Fruit fly (Drosophila melanogaster): ENCODE data around the gene CG4174.
A peak's percentile ranks its signal among the peaks of the same experiment; 100 is the strongest.

The CG4174 gene

DNA sequence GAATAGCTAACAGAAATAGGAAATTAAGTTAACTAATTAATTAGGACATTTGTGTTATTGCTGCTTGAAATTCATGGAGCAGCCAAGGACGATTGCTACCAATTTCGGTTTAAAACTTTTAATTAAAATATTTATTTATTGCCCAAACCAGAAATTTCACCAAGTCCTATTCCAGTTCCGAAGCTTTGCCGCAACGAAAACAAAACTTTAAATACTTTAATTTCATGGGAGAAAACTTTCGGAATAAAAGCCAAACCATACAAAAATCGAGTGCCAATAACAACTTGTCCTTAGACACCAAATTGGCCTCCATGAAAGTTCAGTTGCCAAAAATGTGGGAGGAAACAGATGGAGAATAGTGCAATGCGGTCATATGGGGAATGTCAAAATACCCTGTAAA is 25.5 kb upstream of the CG4174 start:
- TF ChIP-seq Ets65A (GFP tag) (peak; percentile 78), Dbx (GFP tag; IDR thresholded peaks at IDR 0.05) (no peak)

DNA sequence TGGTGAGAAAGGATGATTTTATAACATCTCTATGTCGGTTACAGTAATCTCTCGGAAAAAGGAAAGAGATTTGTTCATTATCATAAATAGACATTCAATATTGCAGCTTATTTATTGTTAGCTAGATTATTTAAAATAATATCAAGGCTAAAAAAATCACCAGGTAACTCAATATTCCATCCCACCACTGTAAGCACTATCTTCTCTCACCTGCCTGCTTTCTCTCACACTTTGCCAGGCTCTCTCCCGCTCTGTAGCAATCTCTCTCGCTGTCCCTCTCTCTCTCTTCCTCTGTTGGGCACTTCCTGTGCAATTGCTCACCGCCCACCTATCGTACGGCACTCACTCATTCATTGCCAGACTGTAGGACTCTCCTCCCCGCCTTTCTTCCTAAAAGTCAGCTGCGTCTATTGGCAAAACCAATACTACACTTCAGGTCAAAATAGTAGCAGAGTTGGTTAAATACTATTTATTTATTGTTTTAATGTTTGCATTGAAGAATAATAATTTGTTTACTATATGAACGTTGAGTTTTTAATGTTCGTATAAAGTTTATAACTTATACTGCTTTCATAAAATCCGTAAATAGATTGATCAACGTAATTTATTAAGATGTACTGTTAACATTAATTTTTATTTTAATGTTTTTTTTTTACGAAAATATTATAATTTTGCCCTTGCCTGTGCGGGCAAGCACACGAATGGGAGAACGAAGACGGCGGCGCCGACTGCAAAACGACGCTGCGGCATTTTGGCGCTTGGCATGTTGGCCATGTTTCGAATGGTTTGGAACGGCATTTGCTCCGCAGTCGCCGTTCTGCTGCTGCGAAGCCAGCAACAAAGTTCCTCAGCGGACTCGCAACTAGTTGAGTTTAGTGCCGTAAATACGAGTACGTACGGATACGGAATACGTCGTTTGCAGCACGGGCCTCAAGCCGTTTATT is 23.1 kb upstream of the CG4174 start:
- TF ChIP-seq CG12071 (GFP tag; optimal IDR thresholded peaks at IDR 0.05): peak; percentile 88
- peak; percentile 97 for TF ChIP-seq CG6175 (GFP tag; IDR thresholded peaks at IDR 0.05)
- TF ChIP-seq org-1 (GFP tag; optimal IDR thresholded peaks at IDR 0.05): peak; percentile 87
- peak; percentile 76 for TF ChIP-seq tap (tag; optimal IDR thresholded peaks at IDR 0.05)
- TF ChIP-seq grn (GFP tag; optimal IDR thresholded peaks at IDR 0.05): peak; percentile 16
- TF ChIP-seq Kr (GFP tag; optimal IDR thresholded peaks at IDR 0.05): no peak
- peak; percentile 93 for TF ChIP-seq dmrt99B (tag; optimal IDR thresholded peaks at IDR 0.05)
- TF ChIP-seq cas (GFP tag; IDR thresholded peaks at IDR 0.05): peak; percentile 96
- TF ChIP-seq Nf-YA (GFP tag; IDR thresholded peaks at IDR 0.05): peak; percentile 97
- no peak for TF ChIP-seq h (optimal IDR thresholded peaks at IDR 0.05)
- peak; percentile 84 for TF ChIP-seq Six4 (GFP tag; optimal IDR thresholded peaks at IDR 0.05)
- TF ChIP-seq CG10366 (GFP tag; IDR thresholded peaks at IDR 0.05): peak; percentile 98
- TF ChIP-seq CG31441 (GFP tag; IDR thresholded peaks at IDR 0.05): peak; percentile 97
- peak; percentile 86 for TF ChIP-seq CG13775 (GFP tag; optimal IDR thresholded peaks at IDR 0.05)
- TF ChIP-seq Xrp1 (GFP tag; IDR thresholded peaks at IDR 0.05): peak; percentile 95
- TF ChIP-seq tin (GFP tag; optimal IDR thresholded peaks at IDR 0.05): peak; percentile 91
- TF ChIP-seq Atf6 (GFP tag; IDR thresholded peaks at IDR 0.05): peak; percentile 97
- TF ChIP-seq fu2 (GFP tag; optimal IDR thresholded peaks at IDR 0.05): peak; percentile 95
- TF ChIP-seq HmgZ (tag; optimal IDR thresholded peaks at IDR 0.05): peak; percentile 96
- peak; percentile 93 for TF ChIP-seq Sox102F (GFP tag; optimal IDR thresholded peaks at IDR 0.05)
- no peak for TF ChIP-seq bbx (GFP tag; IDR thresholded peaks at IDR 0.05; ENCODE audit: partially characterized antibody)
- TF ChIP-seq sc (optimal IDR thresholded peaks at IDR 0.05): no peak
- peak; percentile 63 for TF ChIP-seq sc (GFP tag; optimal IDR thresholded peaks at IDR 0.05)
- TF ChIP-seq kay (GFP tag; optimal IDR thresholded peaks at IDR 0.05): peak; percentile 87
- TF ChIP-seq Xbp1 (GFP tag; optimal IDR thresholded peaks at IDR 0.05): peak; percentile 95
- TF ChIP-seq her (GFP tag; optimal IDR thresholded peaks at IDR 0.05): peak; percentile 78
- TF ChIP-seq CG8388 (GFP tag; optimal IDR thresholded peaks at IDR 0.05): peak; percentile 88
- TF ChIP-seq CG12942 (GFP tag; optimal IDR thresholded peaks at IDR 0.05): peak; percentile 88
- peak; percentile 52 for TF ChIP-seq en (GFP tag; optimal IDR thresholded peaks at IDR 0.05)
- peak; percentile 94 for TF ChIP-seq CG10543 (GFP tag; optimal IDR thresholded peaks at IDR 0.05)
- TF ChIP-seq Aef1 (GFP tag; IDR thresholded peaks at IDR 0.05): peak; percentile 98
- TF ChIP-seq CG3407 (GFP tag; optimal IDR thresholded peaks at IDR 0.05): peak; percentile 66
- TF ChIP-seq z (GFP tag; IDR thresholded peaks at IDR 0.05): peak; percentile 75
- peak; percentile 95 for TF ChIP-seq CG2199 (GFP tag; IDR thresholded peaks at IDR 0.05)
- TF ChIP-seq tx (GFP tag; optimal IDR thresholded peaks at IDR 0.05): peak; percentile 93
- TF ChIP-seq unpg (GFP tag; optimal IDR thresholded peaks at IDR 0.05): peak; percentile 93
- peak; percentile 64; the same call in 1 of the 2 replicates for TF ChIP-seq Dip2 (GFP tag; IDR thresholded peaks at IDR 0.05)
- peak; percentile 85 for TF ChIP-seq CG18619 (GFP tag; optimal IDR thresholded peaks at IDR 0.05)
- TF ChIP-seq yki (optimal IDR thresholded peaks at IDR 0.05): peak; percentile 93
- TF ChIP-seq CG10654 (GFP tag; optimal IDR thresholded peaks at IDR 0.05): peak; percentile 78
- TF ChIP-seq Med (GFP tag): peak; percentile 99
- TF ChIP-seq CG6854 (GFP tag; optimal IDR thresholded peaks at IDR 0.05): peak; percentile 90
- peak; percentile 45 for TF ChIP-seq D19A (tag; optimal IDR thresholded peaks at IDR 0.05)
- TF ChIP-seq gce (GFP tag; IDR thresholded peaks at IDR 0.05): peak; percentile 98
- peak; percentile 23 for TF ChIP-seq trem (tag; optimal IDR thresholded peaks at IDR 0.05)
- peak; percentile 74 for TF ChIP-seq CG3838 (GFP tag; optimal IDR thresholded peaks at IDR 0.05)
- peak; percentile 85 for TF ChIP-seq odd (GFP tag; optimal IDR thresholded peaks at IDR 0.05)

All from whole organism, embryonic.